Worm (Caenorhabditis elegans) whole organism, L4/young adult: ENCODE measurements around the gene ZK1127.13.

Experiments used
- W03F9.2 ChIP-seq: fragments of 150-350 bp; optimal IDR thresholded peaks from 2 replicates; lab custom pipeline; 2014; ENCODE audit warnings: missing biosample characterization, missing genetic modification characterization
- him-1 ChIP-seq: sonication (generic microtip); optimal IDR thresholded peaks from 2 replicates; lab custom pipeline; 2016; ENCODE audit warnings: missing genotype, missing genetic modification reagents, missing genetic modification characterization, missing compliant biosample characterization

DNA sequence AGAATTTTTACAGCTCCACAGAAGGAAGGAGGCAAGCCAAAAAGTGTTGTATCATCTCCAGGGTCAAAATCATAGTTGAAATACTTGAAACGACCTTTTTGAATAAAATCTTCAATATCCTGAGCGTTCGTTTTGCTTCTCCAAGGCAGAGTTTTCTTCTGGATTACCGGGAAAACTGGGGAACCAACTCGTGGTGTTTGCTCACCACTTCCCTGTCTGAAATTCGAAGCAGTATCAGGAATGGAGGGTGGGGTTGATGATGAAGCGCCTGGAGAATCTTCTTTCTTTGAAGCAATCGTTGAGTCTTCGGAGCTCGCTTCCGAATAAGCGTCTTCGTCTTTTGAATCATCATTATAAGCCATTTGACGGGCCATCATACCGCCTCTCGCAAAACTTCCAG is 50.0 kb downstream of the ZK1127.13 start:
- TF ChIP-seq W03F9.2 (no peak), him-1 (tag; lab: Kevin White, UChicago) (no peak)
